Fruit fly (Drosophila melanogaster) whole organism, embryonic: Measurements from ENCODE around the gene eIF2gamma.
A peak's percentile ranks its signal among the peaks of the same experiment; 100 is the strongest.

Experiments
- Atf-2 ChIP-seq: fragments of 200-800 bp; sonication (Bioruptor generic); optimal IDR thresholded peaks from 2 replicates; lab custom pipeline; 2016; ENCODE audit warnings: missing biosample characterization, missing genetic modification characterization
- CG1024 ChIP-seq: fragments of 200-800 bp; sonication (Bioruptor generic); IDR thresholded peaks from 2 replicates; pipeline ENCODE4 v1.3.6; 2022; ENCODE audit warnings: missing biosample characterization, missing genetic modification characterization
- CG10565 ChIP-seq: fragments of 200-800 bp; sonication (Bioruptor generic); optimal IDR thresholded peaks from 3 replicates; lab custom pipeline; 2016; ENCODE audit warnings: missing biosample characterization, mild to moderate bottlenecking, missing genetic modification characterization
- CG11723 ChIP-seq: fragments of 200-800 bp; sonication (Bioruptor generic); optimal IDR thresholded peaks from 2 replicates; lab custom pipeline; 2017; ENCODE audit warnings: missing biosample characterization, mild to moderate bottlenecking, missing genetic modification characterization
- CG12659 ChIP-seq: fragments of 200-800 bp; sonication (Bioruptor generic); optimal IDR thresholded peaks from 3 replicates; lab custom pipeline; 2017; ENCODE audit warnings: mild to moderate bottlenecking, missing biosample characterization, missing genetic modification reagents, missing genetic modification characterization
- CG13775 ChIP-seq: fragments of 200-800 bp; sonication (Bioruptor generic); optimal IDR thresholded peaks from 3 replicates; lab custom pipeline; 2017; ENCODE audit warnings: missing biosample characterization, mild to moderate bottlenecking, missing genetic modification characterization
- CG14860 ChIP-seq: fragments of 200-800 bp; sonication (Bioruptor generic); IDR thresholded peaks from 3 replicates; pipeline ENCODE4 v1.3.6; 2022; ENCODE audit warnings: missing biosample characterization, missing genetic modification characterization; ENCODE audit not compliant: partially characterized antibody
- CG1647 ChIP-seq: fragments of 200-800 bp; sonication (Bioruptor generic); optimal IDR thresholded peaks from 3 replicates; lab custom pipeline; 2016; ENCODE audit warnings: missing biosample characterization, missing genetic modification characterization
- CG18011 ChIP-seq: fragments of 200-800 bp; sonication (Bioruptor generic); optimal IDR thresholded peaks from 2 replicates; lab custom pipeline; 2017; ENCODE audit warnings: missing biosample characterization, missing genetic modification characterization, mild to moderate bottlenecking, moderate library complexity, missing genotype
- CG2116 ChIP-seq: fragments of 200-800 bp; sonication (Bioruptor generic); optimal IDR thresholded peaks from 3 replicates; lab custom pipeline; 2018; ENCODE audit warnings: missing biosample characterization, mild to moderate bottlenecking, missing genetic modification characterization
- CG2129 ChIP-seq: fragments of 200-800 bp; sonication (Bioruptor generic); IDR thresholded peaks from 2 replicates; pipeline ENCODE4 v1.3.6; 2022; ENCODE audit warnings: missing biosample characterization, missing genetic modification characterization; ENCODE audit not compliant: partially characterized antibody
- CG2199 ChIP-seq: fragments of 200-800 bp; sonication (Bioruptor generic); IDR thresholded peaks from 3 replicates; pipeline ENCODE4 v1.3.6; 2022; ENCODE audit warnings: missing biosample characterization, missing genetic modification characterization
- CG31224 ChIP-seq: fragments of 200-800 bp; sonication (Bioruptor generic); IDR thresholded peaks from 2 replicates; pipeline ENCODE4 v1.3.6; 2022; ENCODE audit warnings: missing biosample characterization, missing genetic modification characterization
- CG6791 ChIP-seq: fragments of 200-800 bp; sonication (Bioruptor generic); IDR thresholded peaks from 3 replicates; pipeline ENCODE4 v1.3.6; 2022; ENCODE audit warnings: missing biosample characterization, missing genetic modification characterization; ENCODE audit not compliant: partially characterized antibody
- CG7963 ChIP-seq: fragments of 200-800 bp; sonication (Bioruptor generic); IDR thresholded peaks from 3 replicates; pipeline ENCODE4 v1.3.6; 2022; ENCODE audit warnings: missing biosample characterization, missing genetic modification characterization; ENCODE audit not compliant: partially characterized antibody
- D19B ChIP-seq: fragments of 200-800 bp; sonication (Bioruptor generic); optimal IDR thresholded peaks from 2 replicates; lab custom pipeline; 2017; ENCODE audit warnings: missing biosample characterization, mild to moderate bottlenecking, missing genetic modification characterization
- Dfd ChIP-seq, 2 experiments: fragments of >200 bp; optimal IDR thresholded peaks; 2 replicates each; lab custom pipeline; 2017; ENCODE audit warnings: missing biosample characterization in 2 of 2, missing genetic modification characterization in 2 of 2
- Dp ChIP-seq: fragments of 200-800 bp; sonication (Bioruptor generic); optimal IDR thresholded peaks from 2 replicates; lab custom pipeline; 2018; ENCODE audit warnings: missing biosample characterization, mild to moderate bottlenecking, missing genetic modification characterization, moderate library complexity
- HmgZ ChIP-seq: fragments of 200-800 bp; sonication (Bioruptor generic); optimal IDR thresholded peaks from 2 replicates; lab custom pipeline; 2018; ENCODE audit warnings: missing biosample characterization, mild to moderate bottlenecking, missing genetic modification characterization
- Hmr ChIP-seq: fragments of 200-800 bp; sonication (Bioruptor generic); optimal IDR thresholded peaks from 3 replicates; lab custom pipeline; 2017; ENCODE audit warnings: mild to moderate bottlenecking, missing biosample characterization, missing genetic modification reagents, missing genetic modification characterization
- MBD-R2 ChIP-seq: fragments of 200-800 bp; sonication (Bioruptor generic); IDR thresholded peaks from 2 replicates; pipeline ENCODE4 v1.3.6; 2022; ENCODE audit warnings: missing biosample characterization, missing genetic modification characterization
- MESR4 ChIP-seq: fragments of 200-800 bp; sonication (Bioruptor generic); optimal IDR thresholded peaks from 2 replicates; lab custom pipeline; 2018; ENCODE audit warnings: missing biosample characterization, mild to moderate bottlenecking, missing genetic modification characterization, moderate library complexity
- Med ChIP-seq: fragments of 200-800 bp; sonication (Bioruptor generic); peaks from one replicate; lab custom pipeline; 2016; ENCODE audit warnings: missing biosample characterization, missing genetic modification characterization, mild to moderate bottlenecking, inconsistent platforms, moderate library complexity
- Pdp1 ChIP-seq, 2 experiments: fragments of 200-800 bp; sonication (Bioruptor generic); optimal IDR thresholded peaks; 3 replicates each; lab custom pipeline; 2016; ENCODE audit warnings: missing biosample characterization in 2 of 2, missing genetic modification characterization in 2 of 2, mild to moderate bottlenecking in 1 of 2, moderate library complexity in 1 of 2
- Spps ChIP-seq: fragments of 200-800 bp; sonication (Bioruptor generic); optimal IDR thresholded peaks from 2 replicates; lab custom pipeline; 2018; ENCODE audit warnings: missing biosample characterization, mild to moderate bottlenecking, missing genetic modification characterization
- Sry-β ChIP-seq: fragments of 200-800 bp; sonication (Bioruptor generic); optimal IDR thresholded peaks from 2 replicates; lab custom pipeline; 2018; ENCODE audit warnings: missing biosample characterization, mild to moderate bottlenecking, missing genetic modification characterization, moderate library complexity
- Sry-δ ChIP-seq: fragments of 200-800 bp; sonication (Bioruptor generic); optimal IDR thresholded peaks from 2 replicates; lab custom pipeline; 2016; ENCODE audit warnings: missing biosample characterization, missing genetic modification characterization
- TFAM ChIP-seq: fragments of 200-800 bp; sonication (Bioruptor generic); optimal IDR thresholded peaks from 2 replicates; lab custom pipeline; 2017; ENCODE audit warnings: missing biosample characterization, missing genetic modification characterization, inconsistent platforms
- YL-1 ChIP-seq: fragments of 200-800 bp; sonication (Bioruptor generic); optimal IDR thresholded peaks from 3 replicates; lab custom pipeline; 2017; ENCODE audit warnings: missing biosample characterization, mild to moderate bottlenecking, missing genetic modification characterization
- bab2 ChIP-seq: fragments of 200-800 bp; sonication (Bioruptor generic); optimal IDR thresholded peaks from 2 replicates; lab custom pipeline; 2016; ENCODE audit warnings: missing biosample characterization, missing genetic modification characterization
- chinmo ChIP-seq: fragments of 200-800 bp; sonication (Bioruptor generic); IDR thresholded peaks from 4 replicates; pipeline ENCODE4 v1.3.6; 2022; ENCODE audit warnings: missing biosample characterization, missing genetic modification characterization; ENCODE audit not compliant: partially characterized antibody
- ci ChIP-seq: fragments of 200-800 bp; sonication (Bioruptor generic); IDR thresholded peaks from 3 replicates; pipeline ENCODE4 v1.3.6; 2022; ENCODE audit warnings: missing biosample characterization, missing genetic modification characterization
- dati ChIP-seq: fragments of 200-800 bp; sonication (Bioruptor generic); IDR thresholded peaks from 2 replicates; pipeline ENCODE4 v1.3.6; 2022; ENCODE audit warnings: missing biosample characterization, missing genetic modification characterization
- dysf ChIP-seq: fragments of 200-800 bp; sonication (Bioruptor generic); IDR thresholded peaks from 3 replicates; pipeline ENCODE4 v1.3.6; 2022; ENCODE audit warnings: missing biosample characterization, missing genetic modification characterization
- ftz-f1 ChIP-seq: fragments of 200-800 bp; sonication (Bioruptor generic); optimal IDR thresholded peaks from 2 replicates; lab custom pipeline; 2016; ENCODE audit warnings: missing biosample characterization, missing genetic modification characterization
- gcm2 ChIP-seq: fragments of 200-800 bp; sonication (Bioruptor generic); optimal IDR thresholded peaks from 2 replicates; lab custom pipeline; 2016; ENCODE audit warnings: missing biosample characterization, missing genetic modification characterization
- gt ChIP-seq: fragments of 200-800 bp; sonication (Bioruptor generic); IDR thresholded peaks from 2 replicates; pipeline ENCODE4 v1.3.6; 2022; ENCODE audit warnings: missing biosample characterization, missing genetic modification characterization
- hth ChIP-seq: fragments of >200 bp; optimal IDR thresholded peaks from 2 replicates; lab custom pipeline; 2017; ENCODE audit warnings: inconsistent platforms
- lilli ChIP-seq: fragments of 200-800 bp; sonication (Bioruptor generic); optimal IDR thresholded peaks from 3 replicates; lab custom pipeline; 2016; ENCODE audit warnings: missing biosample characterization, missing genetic modification characterization
- lmd ChIP-seq: fragments of 200-800 bp; sonication (Bioruptor generic); IDR thresholded peaks from 2 replicates; pipeline ENCODE4 v1.3.6; 2022; ENCODE audit warnings: missing biosample characterization, missing genetic modification characterization
- nerfin-2 ChIP-seq: fragments of 200-800 bp; sonication (Bioruptor generic); IDR thresholded peaks from 2 replicates; pipeline ENCODE4 v1.3.6; 2022; ENCODE audit warnings: missing biosample characterization, missing genetic modification characterization; ENCODE audit not compliant: partially characterized antibody
- onecut ChIP-seq: fragments of 200-800 bp; sonication (Bioruptor generic); IDR thresholded peaks from 2 replicates; pipeline ENCODE4 v1.3.6; 2022; ENCODE audit warnings: missing biosample characterization, missing genetic modification characterization
- phol ChIP-seq: fragments of 200-800 bp; sonication (Bioruptor generic); optimal IDR thresholded peaks from 3 replicates; lab custom pipeline; 2018; ENCODE audit warnings: missing biosample characterization, mild to moderate bottlenecking, missing genetic modification characterization, moderate library complexity
- rib ChIP-seq: fragments of 200-800 bp; sonication (Bioruptor generic); IDR thresholded peaks from 2 replicates; pipeline ENCODE4 v1.3.6; 2022; ENCODE audit warnings: missing biosample characterization, missing genetic modification characterization
- row ChIP-seq: fragments of 200-800 bp; sonication (Bioruptor generic); IDR thresholded peaks from 3 replicates; pipeline ENCODE4 v1.3.6; 2022; ENCODE audit warnings: missing biosample characterization, missing genetic modification characterization
- tap ChIP-seq: fragments of 200-800 bp; optimal IDR thresholded peaks from 3 replicates; lab custom pipeline; 2019; ENCODE audit warnings: missing biosample characterization, mild to moderate bottlenecking, missing genetic modification characterization, moderate library complexity
- trem ChIP-seq: fragments of 200-800 bp; optimal IDR thresholded peaks from 3 replicates; lab custom pipeline; 2019; ENCODE audit warnings: missing biosample characterization, mild to moderate bottlenecking, missing genetic modification characterization, moderate library complexity
- vfl ChIP-seq: fragments of 200-800 bp; sonication (Bioruptor generic); optimal IDR thresholded peaks from 2 replicates; lab custom pipeline; 2016; ENCODE audit warnings: missing biosample characterization, missing genetic modification characterization

eIF2gamma gene

DNA sequence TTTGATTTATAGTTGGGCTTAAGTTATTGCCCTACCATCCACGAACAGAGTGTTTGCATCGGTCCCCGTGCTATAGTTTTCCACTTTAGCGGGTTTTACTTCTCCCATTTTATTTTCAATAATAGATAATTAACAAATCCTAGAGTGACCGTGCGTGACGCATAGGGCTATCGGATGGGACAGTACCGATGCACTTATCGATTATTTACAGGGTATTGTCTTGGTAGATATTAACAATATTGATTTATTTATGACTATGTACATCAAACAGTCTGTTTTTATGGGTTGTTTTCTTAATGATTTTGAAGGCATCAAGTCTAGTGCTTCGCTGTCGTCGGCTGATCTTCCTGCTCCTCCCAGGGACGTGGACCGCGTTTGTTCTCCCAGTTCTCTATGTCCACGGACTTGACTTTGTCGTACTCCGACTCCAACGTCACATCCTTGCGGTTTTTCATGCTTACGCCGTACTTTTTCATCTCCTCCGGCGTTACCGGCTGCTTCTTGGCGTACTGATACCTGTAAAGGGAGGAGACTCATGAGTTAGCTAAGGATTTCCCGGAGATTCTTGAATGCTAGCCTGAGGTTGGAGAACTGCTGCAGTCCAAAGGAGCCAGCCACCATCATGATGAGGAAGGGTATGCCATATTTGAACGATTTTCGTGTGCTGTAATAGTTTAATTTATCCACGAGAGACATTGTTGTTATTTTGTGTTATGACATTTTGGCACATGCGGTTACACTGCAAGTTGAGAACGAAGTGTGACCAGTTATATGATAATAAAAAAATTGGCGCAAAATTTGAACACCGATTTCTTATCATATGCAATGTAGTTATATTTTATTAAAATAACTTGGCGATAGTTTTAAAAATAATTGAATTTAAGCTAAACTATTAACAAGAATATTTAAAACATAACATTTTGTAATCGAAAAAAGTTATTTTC is 14.9 kb upstream of the eIF2gamma start, which contains the start of the genes MRG15 and Tm1:
MRG15 (minus strand) TSS at position 184 of the 944 bp plus-strand sequence.
Tm1 (plus strand) TSS at position 295 of the 944 bp plus-strand sequence.
- TF ChIP-seq trem (tag; lab: Kevin White, UChicago) (peak; percentile 35), hth (no peak), CG1647 (GFP tag; lab: Kevin White, UChicago) (no peak), D19B (GFP tag; lab: Kevin White, UChicago) (peak; percentile 99), YL-1 (peak; percentile 50), chinmo (GFP tag; lab: Robert Waterston, UW) (peak; percentile 65; the same call in 1 of the 4 replicates), phol (tag; lab: Kevin White, UChicago) (peak; percentile 45), CG13775 (peak; percentile 23), lmd (GFP tag; lab: Robert Waterston, UW) (no peak), Atf-2 (GFP tag; lab: Kevin White, UChicago) (no peak), ci (GFP tag; lab: Robert Waterston, UW) (0 out of 3 replicates have a peak, but pooled peaks have one; percentile 36), onecut (GFP tag; lab: Robert Waterston, UW) (peak; percentile 84), CG1024 (no peak), CG12659 (GFP tag; lab: Kevin White, UChicago) (peak; percentile 17), Dp (GFP tag; lab: Kevin White, UChicago) (peak; percentile 88), CG10565 (no peak), bab2 (GFP tag; lab: Kevin White, UChicago) (no peak), MESR4 (GFP tag; lab: Kevin White, UChicago) (peak; percentile 49), nerfin-2 (GFP tag; lab: Robert Waterston, UW) (peak; percentile 67), CG18011 (GFP tag; lab: Kevin White, UChicago) (no peak), lilli (GFP tag; lab: Kevin White, UChicago) (peak; percentile 32), row (GFP tag; lab: Robert Waterston, UW) (peak; percentile 39; the same call in 2 of the 3 replicates), gcm2 (no peak), rib (no peak), CG11723 (GFP tag; lab: Kevin White, UChicago) (no peak), Dfd (GFP tag; optimal IDR thresholded peaks at IDR 0.05; lab: Kevin White, UChicago) (no peak), TFAM (GFP tag; lab: Kevin White, UChicago) (no peak), CG2199 (GFP tag; lab: Robert Waterston, UW) (no peak), tap (tag; lab: Kevin White, UChicago) (no peak), vfl (GFP tag; lab: Kevin White, UChicago) (no peak), dysf (no peak), ftz-f1 (GFP tag; lab: Kevin White, UChicago) (peak; percentile 14), CG2116 (peak; percentile 67), Spps (tag; lab: Kevin White, UChicago) (no peak), MBD-R2 (GFP tag; lab: Robert Waterston, UW) (peak; percentile 79), CG7963 (GFP tag; lab: Robert Waterston, UW) (peak; percentile 48; the same call in 2 of the 3 replicates), CG2129 (0 out of 2 replicates have a peak, but pooled peaks have one; percentile 19), CG14860 (GFP tag; lab: Robert Waterston, UW) (peak; percentile 53; the same call in 2 of the 3 replicates), Pdp1 (GFP tag; optimal IDR thresholded peaks at IDR 0.05; lab: Kevin White, UChicago) (peak in 1 of 2 experiments; percentile 95), HmgZ (tag; lab: Kevin White, UChicago) (peak; percentile 40), Sry-β (GFP tag; lab: Kevin White, UChicago) (no peak), Med (GFP tag; lab: Kevin White, UChicago) (peak; percentile 35), CG6791 (peak; percentile 61), Hmr (GFP tag; lab: Kevin White, UChicago) (no peak), dati (no peak), gt (GFP tag; lab: Robert Waterston, UW) (no peak), Sry-δ (GFP tag; lab: Kevin White, UChicago) (peak; percentile 37), CG31224 (GFP tag; lab: Robert Waterston, UW) (no peak)
